Worm (Caenorhabditis elegans) whole organism, L2 larva: ENCODE measurements around the gene C25F6.1.

Experiments used
- C34F6.9 ChIP-seq: fragments of 150-350 bp; optimal IDR thresholded peaks from 2 replicates; lab custom pipeline; 2014; ENCODE audit warnings: missing biosample characterization, missing genetic modification characterization
- R02D3.7 ChIP-seq: fragments of 150-350 bp; optimal IDR thresholded peaks from 2 replicates; lab custom pipeline; 2014; ENCODE audit warnings: missing biosample characterization, missing genetic modification characterization
- Y55F3AM.14 ChIP-seq: fragments of 200-800 bp; sonication (Bioruptor generic); optimal IDR thresholded peaks from 2 replicates; lab custom pipeline; 2018; ENCODE audit warnings: mild to moderate bottlenecking, missing genetic modification characterization, missing compliant biosample characterization
- ama-1 ChIP-seq: fragments of 150-350 bp; optimal IDR thresholded peaks from 2 replicates; lab custom pipeline; 2018; ENCODE audit warnings: inconsistent platforms
- blmp-1 ChIP-seq: sonication (generic microtip); optimal IDR thresholded peaks from 2 replicates; lab custom pipeline; 2017; ENCODE audit warnings: missing genetic modification characterization, mild to moderate bottlenecking, missing compliant biosample characterization, antibody characterized with exemption, moderate library complexity; ENCODE audit not compliant: insufficient read depth
- ceh-16 ChIP-seq: fragments of 150-350 bp; optimal IDR thresholded peaks from 2 replicates; lab custom pipeline; 2014; ENCODE audit warnings: missing biosample characterization, missing genetic modification characterization
- ceh-82 ChIP-seq: fragments of 150-350 bp; optimal IDR thresholded peaks from 2 replicates; lab custom pipeline; 2014; ENCODE audit warnings: missing biosample characterization, missing genetic modification characterization
- crh-2 ChIP-seq: sonication (generic microtip); optimal IDR thresholded peaks from 2 replicates; lab custom pipeline; 2017; ENCODE audit warnings: missing biosample characterization, missing genetic modification characterization
- dmd-4 ChIP-seq: sonication (generic microtip); optimal IDR thresholded peaks from 2 replicates; lab custom pipeline; 2017; ENCODE audit warnings: missing biosample characterization, missing genetic modification characterization
- elt-1 ChIP-seq: fragments of 150-350 bp; optimal IDR thresholded peaks from 2 replicates; lab custom pipeline; 2014; ENCODE audit warnings: missing biosample characterization, missing genetic modification characterization
- lin-11 ChIP-seq: fragments of 150-350 bp; sonication (generic microtip); optimal IDR thresholded peaks from 2 replicates; lab custom pipeline; 2014; ENCODE audit warnings: missing biosample characterization, missing genetic modification characterization, inconsistent platforms, mixed read lengths
- lin-13 ChIP-seq: fragments of 150-350 bp; optimal IDR thresholded peaks from 2 replicates; lab custom pipeline; 2014; ENCODE audit warnings: missing biosample characterization, missing genetic modification reagents, missing genetic modification characterization
- lin-39 ChIP-seq: fragments of 150-350 bp; optimal IDR thresholded peaks from 2 replicates; lab custom pipeline; 2014; ENCODE audit warnings: missing biosample characterization, missing genetic modification reagents, missing genetic modification characterization
- mbf-1 ChIP-seq: sonication (generic microtip); optimal IDR thresholded peaks from 2 replicates; lab custom pipeline; 2017; ENCODE audit warnings: missing biosample characterization, missing genetic modification characterization
- nhr-11 ChIP-seq: fragments of 150-350 bp; optimal IDR thresholded peaks from 2 replicates; lab custom pipeline; 2014; ENCODE audit warnings: missing biosample characterization, missing genetic modification characterization
- nhr-129 ChIP-seq: fragments of 150-350 bp; optimal IDR thresholded peaks from 2 replicates; lab custom pipeline; 2014; ENCODE audit warnings: missing biosample characterization, missing genetic modification characterization
- nhr-21 ChIP-seq: fragments of 150-350 bp; optimal IDR thresholded peaks from 2 replicates; lab custom pipeline; 2014; ENCODE audit warnings: missing biosample characterization, missing genetic modification characterization
- nhr-23 ChIP-seq: fragments of 150-350 bp; optimal IDR thresholded peaks from 2 replicates; lab custom pipeline; 2014; ENCODE audit warnings: missing biosample characterization, missing genetic modification reagents, missing genetic modification characterization
- nhr-25 ChIP-seq: fragments of 150-350 bp; sonication (generic microtip); optimal IDR thresholded peaks from 3 replicates; lab custom pipeline; 2014; ENCODE audit warnings: missing biosample characterization, missing genetic modification characterization
- nhr-6 ChIP-seq: fragments of 150-350 bp; optimal IDR thresholded peaks from 2 replicates; lab custom pipeline; 2014; ENCODE audit warnings: missing biosample characterization, missing genetic modification characterization
- peb-1 ChIP-seq: fragments of 150-350 bp; optimal IDR thresholded peaks from 2 replicates; lab custom pipeline; 2014; ENCODE audit warnings: missing biosample characterization, missing genetic modification characterization
- sem-4 ChIP-seq: fragments of 150-350 bp; optimal IDR thresholded peaks from 2 replicates; lab custom pipeline; 2014; ENCODE audit warnings: missing biosample characterization, missing genetic modification reagents, missing genetic modification characterization
- sma-3 ChIP-seq: sonication (generic microtip); optimal IDR thresholded peaks from 2 replicates; lab custom pipeline; 2016; ENCODE audit warnings: missing genetic modification reagents, missing genetic modification characterization, missing compliant biosample characterization
- sma-9 ChIP-seq, 2 experiments: fragments of 150-350 bp in 1 of 2; sonication (generic microtip) in 1 of 2; optimal IDR thresholded peaks; 2 replicates each; lab custom pipeline; 2014 to 2016; ENCODE audit warnings: missing genetic modification characterization in 2 of 2, mild to moderate bottlenecking in 1 of 2, missing biosample characterization in 1 of 2, missing compliant biosample characterization in 1 of 2, missing genetic modification reagents in 1 of 2, moderate library complexity in 1 of 2
- snpc-4 ChIP-seq: fragments of 150-350 bp; optimal IDR thresholded peaks from 2 replicates; lab custom pipeline; 2014; ENCODE audit warnings: missing biosample characterization, missing genetic modification characterization
- unc-39 ChIP-seq: fragments of 150-350 bp; optimal IDR thresholded peaks from 2 replicates; lab custom pipeline; 2014; ENCODE audit warnings: missing biosample characterization, missing genetic modification characterization
- unc-55 ChIP-seq: fragments of 150-350 bp; sonication (generic microtip); optimal IDR thresholded peaks from 3 replicates; lab custom pipeline; 2014; ENCODE audit warnings: missing biosample characterization, missing genetic modification reagents, missing genetic modification characterization
- unc-62 ChIP-seq: fragments of 150-350 bp; optimal IDR thresholded peaks from 2 replicates; lab custom pipeline; 2014; ENCODE audit warnings: missing biosample characterization, missing genetic modification reagents, missing genetic modification characterization
- zag-1 ChIP-seq: fragments of 150-350 bp; optimal IDR thresholded peaks from 2 replicates; lab custom pipeline; 2014; ENCODE audit warnings: missing biosample characterization, missing genetic modification characterization
- ztf-4 ChIP-seq: fragments of 150-350 bp; optimal IDR thresholded peaks from 2 replicates; lab custom pipeline; 2014; ENCODE audit warnings: missing biosample characterization, missing genetic modification characterization

The C25F6.1 gene

ce11 chrX:5514984-5515383, 28.7 kb downstream of the C25F6.1 start, which contains the start of gene T23F2.4:
Gene T23F2.4 (minus strand): TSS chrX:5515084.
- TF ChIP-seq snpc-4 (tag; lab: Kevin White, UChicago) (no peak), ceh-16 (tag; lab: Kevin White, UChicago) (no peak), nhr-129 (no peak)
- TF ChIP-seq, all 48 proteins: peak for 0

- no peak for TF ChIP-seq lin-11 (tag; lab: Kevin White, UChicago)
- TF ChIP-seq nhr-21: no peak
- peak; percentile 57 for TF ChIP-seq sma-9 (GFP tag; optimal IDR thresholded peaks at IDR 0.05; lab: Kevin White, UChicago)
- TF ChIP-seq sma-9 (tag; optimal IDR thresholded peaks at IDR 0.05; lab: Kevin White, UChicago): no peak
- no peak for TF ChIP-seq dmd-4
- peak; percentile 39 for TF ChIP-seq sem-4 (tag; lab: Kevin White, UChicago)
- no peak for TF ChIP-seq lin-13 (GFP tag; lab: Kevin White, UChicago)
- TF ChIP-seq unc-39 (tag; lab: Kevin White, UChicago): no peak
- no peak for TF ChIP-seq ztf-4 (tag; lab: Kevin White, UChicago)
- TF ChIP-seq nhr-11 (tag; lab: Kevin White, UChicago): no peak
- peak; percentile 3 for TF ChIP-seq nhr-129
Measured at ce11 chrX:5515459-5515858, 29.2 kb downstream of the C25F6.1 start.

- TF ChIP-seq nhr-25 (tag; lab: Kevin White, UChicago): peak; percentile 18
- TF ChIP-seq sem-4 (tag; lab: Kevin White, UChicago): no peak
- TF ChIP-seq elt-1 (tag; lab: Kevin White, UChicago): no peak
- TF ChIP-seq zag-1 (tag; lab: Kevin White, UChicago): no peak
- peak; percentile 40 for TF ChIP-seq nhr-129
- TF ChIP-seq crh-2 (tag; lab: Kevin White, UChicago): peak; percentile 42
- no peak for TF ChIP-seq C34F6.9
Measured at ce11 chrX:5516365-5516764, 30.1 kb downstream of the C25F6.1 start.

- TF ChIP-seq ama-1 (lab: Kevin White, UChicago) (no peak), mbf-1 (tag; lab: Kevin White, UChicago) (no peak), ztf-4 (tag; lab: Kevin White, UChicago) (no peak), R02D3.7 (tag; lab: Kevin White, UChicago) (no peak), ceh-82 (tag; lab: Kevin White, UChicago) (no peak), sma-3 (GFP tag; lab: Kevin White, UChicago) (no peak), snpc-4 (tag; lab: Kevin White, UChicago) (no peak), nhr-11 (tag; lab: Kevin White, UChicago) (no peak), Y55F3AM.14 (GFP tag; lab: Kevin White, UChicago) (no peak), nhr-25 (tag; lab: Kevin White, UChicago) (no peak), elt-1 (tag; lab: Kevin White, UChicago) (no peak), lin-13 (GFP tag; lab: Kevin White, UChicago) (no peak), unc-39 (tag; lab: Kevin White, UChicago) (no peak)
Measured at ce11 chrX:5517063-5517462, 30.8 kb downstream of the C25F6.1 start, which contains the start of gene T23F2.5. Gene T23F2.5 (minus strand): TSS chrX:5517163.

ce11 chrX:5517844-5518243, 31.6 kb downstream of the C25F6.1 start:
- TF ChIP-seq nhr-129 (peak; percentile 8), unc-62 (GFP tag; lab: Kevin White, UChicago) (no peak), ceh-82 (tag; lab: Kevin White, UChicago) (no peak), crh-2 (tag; lab: Kevin White, UChicago) (peak; percentile 12), nhr-25 (tag; lab: Kevin White, UChicago) (peak; percentile 63), unc-55 (GFP tag; lab: Kevin White, UChicago) (no peak), lin-39 (tag; lab: Kevin White, UChicago) (no peak), blmp-1 (tag; lab: Kevin White, UChicago) (peak; percentile 15)

- no peak for TF ChIP-seq nhr-25 (tag; lab: Kevin White, UChicago)
- TF ChIP-seq Y55F3AM.14 (GFP tag; lab: Kevin White, UChicago): no peak
- no peak for TF ChIP-seq nhr-23 (tag; lab: Kevin White, UChicago)
- no peak for TF ChIP-seq ama-1 (lab: Kevin White, UChicago)
- no peak for TF ChIP-seq nhr-6 (tag; lab: Kevin White, UChicago)
- no peak for TF ChIP-seq peb-1 (tag; lab: Kevin White, UChicago)
Measured at ce11 chrX:5518352-5518751, 32.1 kb downstream of the C25F6.1 start.
